Worm (Caenorhabditis elegans): ENCODE results near the gene C56G2.9.

The C56G2.9 gene

DNA sequence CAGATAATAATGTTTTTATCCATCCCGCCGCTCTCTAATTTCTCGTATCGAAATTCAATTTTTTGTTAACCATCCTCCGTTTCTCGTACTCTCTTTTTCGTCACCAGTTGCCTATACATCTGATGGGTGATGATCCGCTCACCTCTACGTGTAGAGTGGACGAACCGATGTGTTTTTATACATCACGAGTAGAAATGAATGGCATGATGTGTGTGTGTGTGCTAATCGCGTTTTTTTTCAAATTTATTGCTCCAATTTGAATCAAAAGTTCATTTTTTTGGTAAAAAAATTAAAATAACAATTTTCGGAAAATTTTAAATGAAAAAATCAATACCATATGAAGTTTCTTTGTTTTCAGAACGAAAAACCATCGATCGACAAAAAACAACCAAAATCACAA is 12.9 kb upstream of the C56G2.9 start:
- TF ChIP-seq ceh-39 (tag; optimal IDR thresholded peaks at IDR 0.05) (no peak), zip-8 (tag; optimal IDR thresholded peaks at IDR 0.05) (no peak), elt-3 (tag; optimal IDR thresholded peaks at IDR 0.05) (no peak), flh-1 (GFP tag; optimal IDR thresholded peaks at IDR 0.05) (no peak), pha-4 (tag; optimal IDR thresholded peaks at IDR 0.05) (no peak), ces-1 (GFP tag; optimal IDR thresholded peaks at IDR 0.05) (no peak), cnd-1 (tag; optimal IDR thresholded peaks at IDR 0.05) (no peak), unc-120 (tag; optimal IDR thresholded peaks at IDR 0.05; ENCODE audit: poor library complexity, severe bottlenecking) (no peak), ham-2 (GFP tag; optimal IDR thresholded peaks at IDR 0.05) (no peak), ceh-83 (GFP tag; optimal IDR thresholded peaks at IDR 0.05) (no peak), lsy-2 (tag; optimal IDR thresholded peaks at IDR 0.05) (no peak), drap-1 (GFP tag; optimal IDR thresholded peaks at IDR 0.05) (no peak), elt-1 (tag; optimal IDR thresholded peaks at IDR 0.05; ENCODE audit: borderline replicate concordance, insufficient read depth) (no peak), mls-2 (tag; optimal IDR thresholded peaks at IDR 0.05) (no peak), hlh-1 (tag; optimal IDR thresholded peaks at IDR 0.05) (no peak), tbx-8 (GFP tag; optimal IDR thresholded peaks at IDR 0.05) (no peak), nhr-76 (tag; optimal IDR thresholded peaks at IDR 0.05) (no peak)

- TF ChIP-seq snpc-4 (tag; optimal IDR thresholded peaks at IDR 0.05) (no peak), blmp-1 (tag; optimal IDR thresholded peaks at IDR 0.05) (no peak), drap-1 (GFP tag; optimal IDR thresholded peaks at IDR 0.05) (no peak)
Measured at ce11 chrIII:6355359-6355758, 12.2 kb upstream of the C56G2.9 start.

DNA sequence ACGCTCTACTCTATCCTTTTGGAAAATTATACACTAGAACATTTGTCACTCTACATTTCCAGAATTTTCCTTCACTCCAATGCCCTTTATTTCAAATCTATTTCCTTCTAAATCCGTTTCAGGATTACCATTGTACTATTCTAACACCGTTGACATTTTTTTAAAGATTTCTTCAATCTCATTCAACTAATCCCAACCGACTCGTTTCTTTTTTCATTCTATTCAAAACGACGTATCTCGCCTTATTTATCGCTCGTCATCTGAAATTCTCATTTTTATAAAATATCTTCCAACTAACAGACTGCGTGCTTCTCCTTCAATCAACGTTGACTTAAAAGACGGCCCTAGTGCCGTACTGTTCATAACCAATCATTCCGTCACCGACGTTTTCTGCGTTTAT is 10.0 kb upstream of the C56G2.9 start, which contains the start of gene akap-1:
Gene akap-1, plus strand, starts transcription at position 301 of the 400 bp plus-strand sequence.
- TF ChIP-seq snpc-4 (tag; optimal IDR thresholded peaks at IDR 0.05) (no peak), ham-2 (GFP tag; optimal IDR thresholded peaks at IDR 0.05) (no peak), elt-3 (tag; optimal IDR thresholded peaks at IDR 0.05) (no peak), ceh-39 (tag; optimal IDR thresholded peaks at IDR 0.05) (no peak), hlh-1 (tag; optimal IDR thresholded peaks at IDR 0.05) (no peak), ceh-43 (GFP tag; optimal IDR thresholded peaks at IDR 0.05) (no peak), nhr-237 (tag; optimal IDR thresholded peaks at IDR 0.05) (no peak), lsy-2 (tag; optimal IDR thresholded peaks at IDR 0.05) (no peak), nhr-2 (tag; optimal IDR thresholded peaks at IDR 0.05) (no peak), unc-120 (tag; optimal IDR thresholded peaks at IDR 0.05; ENCODE audit: poor library complexity, severe bottlenecking) (no peak), blmp-1 (tag; optimal IDR thresholded peaks at IDR 0.05) (no peak), unc-62 (GFP tag; optimal IDR thresholded peaks at IDR 0.05) (no peak), nhr-12 (tag; optimal IDR thresholded peaks at IDR 0.05) (no peak), ceh-83 (GFP tag; optimal IDR thresholded peaks at IDR 0.05) (no peak), M03D4.4 (tag; optimal IDR thresholded peaks at IDR 0.05) (no peak)

DNA sequence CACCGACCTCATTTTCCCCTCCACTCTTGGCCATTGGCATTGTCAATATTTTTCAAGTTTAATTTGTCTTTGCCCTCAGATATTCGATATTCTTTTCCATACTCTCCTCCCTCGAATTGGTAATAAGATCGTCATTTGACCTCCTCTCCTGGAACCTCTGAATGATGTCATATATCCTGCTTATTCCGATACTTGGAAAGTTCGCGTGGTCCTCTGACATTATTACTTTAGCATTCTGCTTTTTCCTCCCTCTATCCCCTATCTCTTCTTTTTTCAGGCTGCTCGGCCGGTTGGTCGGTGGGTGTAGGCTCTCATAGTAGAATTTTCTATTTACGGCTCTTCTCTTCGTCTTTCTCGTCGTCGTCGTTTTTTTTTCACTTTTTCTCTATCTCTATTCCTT is 9.3 kb upstream of the C56G2.9 start:
- TF ChIP-seq lin-13 (tag; optimal IDR thresholded peaks at IDR 0.05), result no peak
- TF ChIP-seq nhr-12 (tag; optimal IDR thresholded peaks at IDR 0.05), result no peak
- no peak for TF ChIP-seq unc-62 (GFP tag; optimal IDR thresholded peaks at IDR 0.05)
- no peak for TF ChIP-seq nhr-237 (tag; optimal IDR thresholded peaks at IDR 0.05)
- no peak for TF ChIP-seq sptf-1 (tag; optimal IDR thresholded peaks at IDR 0.05)
- no peak for TF ChIP-seq cnd-1 (tag; optimal IDR thresholded peaks at IDR 0.05)
- TF ChIP-seq elt-3 (tag; optimal IDR thresholded peaks at IDR 0.05), result no peak
- no peak for TF ChIP-seq ces-1 (GFP tag; optimal IDR thresholded peaks at IDR 0.05)
- TF ChIP-seq drap-1 (GFP tag; optimal IDR thresholded peaks at IDR 0.05), result no peak
- TF ChIP-seq elt-1 (tag; optimal IDR thresholded peaks at IDR 0.05; ENCODE audit: borderline replicate concordance, insufficient read depth), result no peak
- TF ChIP-seq mab-5 (tag; optimal IDR thresholded peaks at IDR 0.05), result no peak

ce11 chrIII:6351438-6351837 is 8.3 kb upstream of the C56G2.9 start:
- TF ChIP-seq unc-39 (tag; optimal IDR thresholded peaks at IDR 0.05) (no peak), ham-2 (GFP tag; optimal IDR thresholded peaks at IDR 0.05) (no peak), flh-1 (GFP tag; optimal IDR thresholded peaks at IDR 0.05) (no peak)

ce11 chrIII:6350424-6350823 is 7.3 kb upstream of the C56G2.9 start:
- TF ChIP-seq nhr-2 (tag; optimal IDR thresholded peaks at IDR 0.05) (no peak), ces-1 (GFP tag; optimal IDR thresholded peaks at IDR 0.05) (no peak), unc-120 (tag; optimal IDR thresholded peaks at IDR 0.05; ENCODE audit: poor library complexity, severe bottlenecking) (no peak), tbx-8 (GFP tag; optimal IDR thresholded peaks at IDR 0.05) (no peak), mab-5 (tag; optimal IDR thresholded peaks at IDR 0.05) (no peak), cnd-1 (tag; optimal IDR thresholded peaks at IDR 0.05) (no peak), ceh-43 (GFP tag; optimal IDR thresholded peaks at IDR 0.05) (no peak), lsy-2 (tag; optimal IDR thresholded peaks at IDR 0.05) (no peak), nhr-12 (tag; optimal IDR thresholded peaks at IDR 0.05) (no peak), unc-62 (GFP tag; optimal IDR thresholded peaks at IDR 0.05) (no peak), nhr-76 (tag; optimal IDR thresholded peaks at IDR 0.05) (no peak), flh-1 (GFP tag; optimal IDR thresholded peaks at IDR 0.05) (no peak), blmp-1 (tag; optimal IDR thresholded peaks at IDR 0.05) (no peak)
